Worm (Caenorhabditis elegans) whole organism, L1 larva: ENCODE data around the gene F10E9.7.

ENCODE experiments used
- ceh-8 ChIP-seq: fragments of 200-800 bp; sonication (Bioruptor generic); optimal IDR thresholded peaks from 2 replicates; lab custom pipeline; 2018; ENCODE audit warnings: mild to moderate bottlenecking, missing genetic modification characterization, moderate library complexity, missing compliant biosample characterization
- dpl-1 ChIP-seq, 3 experiments: fragments of 150-350 bp in 2 of 3; sonication (generic microtip) in 1 of 3; optimal IDR thresholded peaks; 2 replicates each; lab custom pipeline; 2014 to 2017; ENCODE audit warnings: missing biosample characterization in 3 of 3, missing genetic modification characterization in 3 of 3, missing genetic modification reagents in 3 of 3
- egl-27 ChIP-seq, 2 experiments: fragments of 150-350 bp in 1 of 2; sonication (generic microtip); optimal IDR thresholded peaks; 3 replicates each; lab custom pipeline; 2017 to 2018; ENCODE audit warnings: missing biosample characterization in 2 of 2, missing genetic modification characterization in 2 of 2, missing genetic modification reagents in 2 of 2
- nhr-237 ChIP-seq: fragments of 150-350 bp; optimal IDR thresholded peaks from 2 replicates; lab custom pipeline; 2014; ENCODE audit warnings: missing biosample characterization, missing genetic modification characterization
- nhr-84 ChIP-seq: sonication (generic microtip); optimal IDR thresholded peaks from 2 replicates; lab custom pipeline; 2017; ENCODE audit warnings: missing biosample characterization, missing genetic modification characterization
- nhr-90 ChIP-seq: sonication (generic microtip); optimal IDR thresholded peaks from 2 replicates; lab custom pipeline; 2016; ENCODE audit warnings: mild to moderate bottlenecking, missing genetic modification characterization, missing compliant biosample characterization; ENCODE audit not compliant: poor library complexity
- unc-62 ChIP-seq: fragments of 150-350 bp; optimal IDR thresholded peaks from 2 replicates; lab custom pipeline; 2014; ENCODE audit warnings: missing biosample characterization, missing genetic modification reagents, missing genetic modification characterization
- zag-1 ChIP-seq: fragments of 150-350 bp; optimal IDR thresholded peaks from 2 replicates; lab custom pipeline; 2014; ENCODE audit warnings: missing biosample characterization, missing genetic modification characterization

DNA sequence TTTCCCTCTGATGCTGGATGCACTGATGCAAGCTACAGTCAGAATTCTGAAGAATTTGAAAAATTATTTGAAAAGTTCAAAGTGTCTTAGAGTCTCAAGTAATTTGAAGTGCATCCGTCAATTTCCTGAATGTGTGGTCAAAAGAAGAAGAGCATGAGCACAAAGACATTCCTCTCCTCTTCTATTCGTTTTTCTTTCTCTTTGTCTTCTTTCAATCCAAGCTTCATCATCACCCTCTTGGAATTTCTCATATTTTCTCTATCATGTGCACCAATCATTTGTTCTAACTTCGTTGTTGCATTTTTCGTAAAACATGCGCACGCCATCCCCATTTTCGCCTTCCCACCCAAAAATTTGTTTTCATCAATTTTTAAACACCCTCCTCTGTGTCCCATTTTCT, 21.2 kb downstream of the F10E9.7 start:
- TF ChIP-seq unc-62 (no peak), zag-1 (tag; lab: Kevin White, UChicago) (no peak), dpl-1 (GFP tag; optimal IDR thresholded peaks at IDR 0.05; lab: Kevin White, UChicago) (no peak), ceh-8 (no peak), nhr-237 (no peak), egl-27 (tag; optimal IDR thresholded peaks at IDR 0.05; lab: Kevin White, UChicago) (no peak), nhr-84 (tag; lab: Kevin White, UChicago) (no peak), nhr-90 (tag; lab: Kevin White, UChicago) (no peak)
